Worm (Caenorhabditis elegans) whole organism, L4 larva: ENCODE measurements around the gene R05G6.1.

Experiments
- Y48G9A.11 ChIP-seq: fragments of 200-800 bp; sonication (Bioruptor generic); IDR thresholded peaks from 2 replicates; pipeline ENCODE4 v1.3.6; 2022; ENCODE audit warnings: missing genetic modification reagents, missing genetic modification characterization, missing compliant biosample characterization
- aha-1 ChIP-seq: fragments of 150-350 bp; peaks from one replicate; lab custom pipeline; 2014; ENCODE audit warnings: missing biosample characterization, missing genetic modification characterization
- aly-2 ChIP-seq: sonication (generic microtip); optimal IDR thresholded peaks from 2 replicates; lab custom pipeline; 2018; ENCODE audit warnings: missing biosample characterization, missing genetic modification characterization
- ama-1 ChIP-seq: fragments of 150-350 bp; optimal IDR thresholded peaks from 2 replicates; lab custom pipeline; 2014; ENCODE audit warnings: inconsistent platforms, mixed read lengths
- arid-1 ChIP-seq: fragments of 200-800 bp; sonication (Bioruptor generic); conservative IDR thresholded peaks from 2 replicates; pipeline ENCODE4 v1.3.6; 2022; ENCODE audit warnings: missing genetic modification reagents, missing genetic modification characterization, missing compliant biosample characterization
- attf-4 ChIP-seq: sonication (generic microtip); optimal IDR thresholded peaks from 3 replicates; lab custom pipeline; 2017; ENCODE audit warnings: missing biosample characterization, missing genetic modification characterization
- ceh-20 ChIP-seq: fragments of 200-800 bp; sonication (Bioruptor generic); IDR thresholded peaks from 2 replicates; pipeline ENCODE4 v1.3.6; 2022; ENCODE audit warnings: missing genetic modification reagents, missing genetic modification characterization, missing compliant biosample characterization
- ceh-32 ChIP-seq: sonication (generic microtip); optimal IDR thresholded peaks from 2 replicates; lab custom pipeline; 2016; ENCODE audit warnings: mild to moderate bottlenecking, missing genetic modification characterization, missing compliant biosample characterization; ENCODE audit not compliant: poor library complexity
- ceh-44 ChIP-seq: fragments of 200-800 bp; sonication (Bioruptor generic); IDR thresholded peaks from 2 replicates; pipeline ENCODE4 v1.3.6; 2022; ENCODE audit warnings: missing genetic modification reagents, missing genetic modification characterization, missing compliant biosample characterization
- cey-2 ChIP-seq: sonication (generic microtip); optimal IDR thresholded peaks from 3 replicates; lab custom pipeline; 2017; ENCODE audit warnings: missing genetic modification characterization, mild to moderate bottlenecking, missing compliant biosample characterization, antibody characterized with exemption, borderline replicate concordance; ENCODE audit not compliant: insufficient read depth
- ctbp-1 ChIP-seq: fragments of 200-800 bp; sonication (Bioruptor generic); IDR thresholded peaks from 2 replicates; pipeline ENCODE4 v1.3.6; 2022; ENCODE audit warnings: missing genetic modification reagents, missing genetic modification characterization, missing compliant biosample characterization
- daf-12 ChIP-seq: fragments of 150-350 bp; optimal IDR thresholded peaks from 2 replicates; lab custom pipeline; 2014; ENCODE audit warnings: missing biosample characterization, missing genetic modification reagents, missing genetic modification characterization
- daf-8 ChIP-seq: fragments of 200-800 bp; sonication (Bioruptor generic); IDR thresholded peaks from 2 replicates; pipeline ENCODE4 v1.3.6; 2022; ENCODE audit warnings: missing genetic modification characterization, missing compliant biosample characterization
- dmd-6 ChIP-seq: fragments of 200-800 bp; sonication (Bioruptor generic); IDR thresholded peaks from 2 replicates; pipeline ENCODE4 v1.3.6; 2022; ENCODE audit warnings: missing genetic modification reagents, missing genetic modification characterization, missing compliant biosample characterization
- dmd-8 ChIP-seq: fragments of 200-800 bp; sonication (Bioruptor generic); IDR thresholded peaks from 2 replicates; pipeline ENCODE4 v1.3.6; 2022; ENCODE audit warnings: missing genetic modification characterization, missing compliant biosample characterization
- duxl-1 ChIP-seq: sonication (generic microtip); optimal IDR thresholded peaks from 2 replicates; lab custom pipeline; 2016; ENCODE audit warnings: mild to moderate bottlenecking, missing genetic modification characterization, moderate library complexity, missing compliant biosample characterization; ENCODE audit not compliant: poor library complexity
- fkh-10 ChIP-seq: fragments of 150-350 bp; optimal IDR thresholded peaks from 2 replicates; lab custom pipeline; 2014; ENCODE audit warnings: missing biosample characterization, missing genetic modification reagents, missing genetic modification characterization
- fos-1 ChIP-seq: fragments of 150-350 bp; optimal IDR thresholded peaks from 2 replicates; lab custom pipeline; 2014; ENCODE audit warnings: missing biosample characterization, missing genetic modification characterization
- gei-8 ChIP-seq: fragments of 200-800 bp; sonication (Bioruptor generic); optimal IDR thresholded peaks from 2 replicates; lab custom pipeline; 2018; ENCODE audit warnings: mild to moderate bottlenecking, missing genetic modification characterization, missing compliant biosample characterization
- lim-7 ChIP-seq: fragments of 200-800 bp; sonication (Bioruptor generic); IDR thresholded peaks from 2 replicates; pipeline ENCODE4 v1.3.6; 2022; ENCODE audit warnings: missing genetic modification characterization, missing compliant biosample characterization
- lir-3 ChIP-seq: sonication (generic microtip); optimal IDR thresholded peaks from 2 replicates; lab custom pipeline; 2016; ENCODE audit warnings: mild to moderate bottlenecking, missing genetic modification characterization, missing compliant biosample characterization
- madf-9 ChIP-seq: fragments of 200-800 bp; sonication (Bioruptor generic); conservative IDR thresholded peaks from 2 replicates; pipeline ENCODE4 v1.3.6; 2022; ENCODE audit warnings: missing genetic modification reagents, missing genetic modification characterization, missing compliant biosample characterization
- mdl-1 ChIP-seq, 2 experiments: fragments of 150-350 bp in 1 of 2; sonication (generic microtip) in 1 of 2; optimal IDR thresholded peaks; 2 replicates each; lab custom pipeline; 2014 to 2017; ENCODE audit warnings: missing biosample characterization in 2 of 2, missing genetic modification characterization in 2 of 2
- mes-2 ChIP-seq: sonication (generic microtip); optimal IDR thresholded peaks from 2 replicates; lab custom pipeline; 2016; ENCODE audit warnings: missing genotype, mild to moderate bottlenecking, missing genetic modification characterization, missing compliant biosample characterization; ENCODE audit not compliant: poor library complexity, severe bottlenecking
- mxl-3 ChIP-seq: fragments of 200-800 bp; sonication (Bioruptor generic); optimal IDR thresholded peaks from 2 replicates; lab custom pipeline; 2018; ENCODE audit warnings: mild to moderate bottlenecking, missing genetic modification characterization, missing compliant biosample characterization
- nhr-102 ChIP-seq: sonication (generic microtip); optimal IDR thresholded peaks from 2 replicates; lab custom pipeline; 2016; ENCODE audit warnings: mild to moderate bottlenecking, missing genetic modification characterization, moderate library complexity, missing compliant biosample characterization
- nhr-6 ChIP-seq: fragments of 150-350 bp; optimal IDR thresholded peaks from 2 replicates; lab custom pipeline; 2014; ENCODE audit warnings: missing biosample characterization, missing genetic modification characterization
- pha-4 ChIP-seq, 2 experiments: fragments of 150-350 bp in 1 of 2; fragments of 200-800 bp in 1 of 2; sonication (Bioruptor generic) in 1 of 2; IDR thresholded peaks in 1 of 2; optimal IDR thresholded peaks in 1 of 2; 2 replicates each; pipeline versions ENCODE4 v1.3.6 to Lab custom; 2014 to 2022; ENCODE audit warnings: missing genetic modification characterization in 2 of 2, missing genetic modification reagents in 2 of 2, missing biosample characterization in 1 of 2, missing compliant biosample characterization in 1 of 2
- php-3 ChIP-seq: fragments of 200-800 bp; sonication (Bioruptor generic); IDR thresholded peaks from 2 replicates; pipeline ENCODE4 v1.3.6; 2022; ENCODE audit warnings: missing genetic modification reagents, missing genetic modification characterization, missing compliant biosample characterization
- pqm-1 ChIP-seq: sonication (generic microtip); optimal IDR thresholded peaks from 2 replicates; lab custom pipeline; 2017; ENCODE audit warnings: missing biosample characterization, missing genetic modification characterization
- set-16 ChIP-seq: fragments of 200-800 bp; sonication (Bioruptor generic); IDR thresholded peaks from 2 replicates; pipeline ENCODE4 v1.3.6; 2022; ENCODE audit warnings: missing genetic modification reagents, missing genetic modification characterization, missing compliant biosample characterization
- spr-1 ChIP-seq: sonication (generic microtip); optimal IDR thresholded peaks from 2 replicates; lab custom pipeline; 2016; ENCODE audit warnings: mild to moderate bottlenecking, missing genetic modification characterization, missing compliant biosample characterization
- spr-3 ChIP-seq: fragments of 200-800 bp; sonication (Bioruptor generic); optimal IDR thresholded peaks from 2 replicates; lab custom pipeline; 2018; ENCODE audit warnings: mild to moderate bottlenecking, missing genetic modification characterization, missing compliant biosample characterization
- unc-130 ChIP-seq: sonication (generic microtip); optimal IDR thresholded peaks from 2 replicates; lab custom pipeline; 2016; ENCODE audit warnings: missing genetic modification reagents, missing genetic modification characterization, missing compliant biosample characterization
- unc-39 ChIP-seq: sonication (generic microtip); optimal IDR thresholded peaks from 2 replicates; lab custom pipeline; 2017; ENCODE audit warnings: missing biosample characterization, missing genetic modification characterization
- unc-62 ChIP-seq, 3 experiments: fragments of 150-350 bp in 1 of 3; sonication (generic microtip); optimal IDR thresholded peaks in 2 of 3; peaks in 1 of 3; 1 replicate in 1 of 3; 2 replicates in 2 of 3; lab custom pipeline; 2014 to 2017; ENCODE audit warnings: missing biosample characterization in 3 of 3, missing genetic modification characterization in 3 of 3, missing genetic modification reagents in 3 of 3, missing genotype in 1 of 3
- vab-7 ChIP-seq: fragments of 200-800 bp; sonication (Bioruptor generic); IDR thresholded peaks from 2 replicates; pipeline ENCODE4 v1.3.6; 2022; ENCODE audit warnings: missing genetic modification reagents, missing genetic modification characterization, missing compliant biosample characterization
- zag-1 ChIP-seq: fragments of 150-350 bp; optimal IDR thresholded peaks from 2 replicates; lab custom pipeline; 2014; ENCODE audit warnings: missing biosample characterization, missing genetic modification characterization
- zfp-3 ChIP-seq: fragments of 200-800 bp; sonication (Bioruptor generic); conservative IDR thresholded peaks from 2 replicates; pipeline ENCODE4 v1.3.6; 2022; ENCODE audit warnings: missing genetic modification reagents, missing genetic modification characterization, missing compliant biosample characterization
- zip-11 ChIP-seq: fragments of 200-800 bp; sonication (Bioruptor generic); IDR thresholded peaks from 2 replicates; pipeline ENCODE4 v1.3.6; 2022; ENCODE audit warnings: missing genetic modification characterization, missing compliant biosample characterization
- ztf-11 ChIP-seq: fragments of 150-350 bp; optimal IDR thresholded peaks from 2 replicates; lab custom pipeline; 2014; ENCODE audit warnings: missing biosample characterization, missing genetic modification characterization

R05G6.1 gene

DNA sequence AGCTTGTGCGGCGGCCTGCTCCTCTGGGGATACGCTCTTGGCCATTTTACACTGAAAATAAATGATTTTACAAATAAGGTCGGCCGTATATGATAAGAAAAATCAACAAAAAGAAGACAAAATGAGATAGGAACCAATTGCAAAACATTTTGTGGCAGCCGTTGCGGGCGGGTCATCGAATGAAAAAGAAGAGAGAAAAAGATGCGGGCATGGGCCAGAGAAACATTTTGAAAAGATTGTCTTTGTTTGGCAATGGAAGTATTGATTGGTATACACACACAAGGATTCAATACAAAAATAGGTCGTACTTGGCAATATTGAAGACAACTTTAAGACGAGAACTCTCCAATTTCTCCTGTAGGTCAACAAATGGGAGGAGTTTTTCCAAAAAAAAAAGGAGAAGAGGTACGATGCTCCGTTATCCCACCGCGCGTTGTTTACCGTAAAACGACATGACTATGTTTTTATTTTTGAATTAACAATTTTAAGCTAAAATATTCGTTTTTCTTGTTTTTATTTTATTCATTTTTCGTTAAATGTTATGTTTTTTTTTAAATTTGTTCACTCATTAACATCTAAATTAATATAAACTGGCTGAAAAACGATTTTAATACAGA lies 19.7 kb upstream of the R05G6.1 start, which contains the start of the genes plc-4 and R05G6.4 (continued):
- no peak for TF ChIP-seq mdl-1 (tag; optimal IDR thresholded peaks at IDR 0.05; lab: Kevin White, UChicago)
- TF ChIP-seq unc-130 (GFP tag; lab: Kevin White, UChicago), result no peak
- TF ChIP-seq fos-1 (tag; lab: Kevin White, UChicago), result no peak
- no peak for TF ChIP-seq nhr-102 (tag; lab: Kevin White, UChicago)
- no peak for TF ChIP-seq aly-2
- no peak for TF ChIP-seq duxl-1 (tag; lab: Kevin White, UChicago)
- no peak for TF ChIP-seq vab-7 (GFP tag; lab: Robert Waterston, UW)
- no peak for TF ChIP-seq zip-11
- no peak for TF ChIP-seq nhr-6
- no peak for TF ChIP-seq ceh-32 (tag; lab: Kevin White, UChicago)
- peak; percentile 5 for TF ChIP-seq mes-2
- no peak for TF ChIP-seq cey-2
- no peak for TF ChIP-seq ceh-44 (GFP tag; lab: Robert Waterston, UW)
- TF ChIP-seq lir-3 (tag; lab: Kevin White, UChicago), result no peak
- TF ChIP-seq fkh-10 (GFP tag; lab: Kevin White, UChicago), result no peak
- no peak for TF ChIP-seq gei-8 (GFP tag; lab: Kevin White, UChicago)
- no peak for TF ChIP-seq arid-1
- TF ChIP-seq lim-7 (GFP tag; lab: Robert Waterston, UW), result no peak
- no peak for TF ChIP-seq attf-4 (tag; lab: Kevin White, UChicago)
- TF ChIP-seq php-3, result no peak
- TF ChIP-seq pqm-1 (tag; lab: Kevin White, UChicago), result no peak
- no peak for TF ChIP-seq unc-39 (tag; lab: Kevin White, UChicago)
- TF ChIP-seq ama-1 (lab: Kevin White, UChicago), result no peak
- TF ChIP-seq ceh-20 (GFP tag; lab: Robert Waterston, UW), result no peak
- TF ChIP-seq ctbp-1 (GFP tag; lab: Robert Waterston, UW), result no peak
- no peak for TF ChIP-seq zag-1 (tag; lab: Kevin White, UChicago)
- no peak for TF ChIP-seq set-16 (GFP tag; lab: Robert Waterston, UW)
- no peak for TF ChIP-seq ztf-11 (tag; lab: Kevin White, UChicago)
- no peak for TF ChIP-seq spr-1 (tag; lab: Kevin White, UChicago)
- TF ChIP-seq pha-4 (GFP tag; IDR thresholded peaks at IDR 0.05; lab: Robert Waterston, UW), result no peak
- peak; percentile 7 for TF ChIP-seq pha-4 (tag; optimal IDR thresholded peaks at IDR 0.05; lab: Kevin White, UChicago)
- TF ChIP-seq spr-3 (GFP tag; lab: Kevin White, UChicago), result no peak
- no peak for TF ChIP-seq dmd-6 (GFP tag; lab: Robert Waterston, UW)
- no peak for TF ChIP-seq mxl-3
- no peak for TF ChIP-seq madf-9 (GFP tag; lab: Robert Waterston, UW)
- TF ChIP-seq Y48G9A.11 (GFP tag; lab: Robert Waterston, UW), result peak; percentile 91

- TF ChIP-seq duxl-1 (tag; lab: Kevin White, UChicago) (no peak), zfp-3 (GFP tag; lab: Robert Waterston, UW) (no peak), daf-12 (tag; lab: Kevin White, UChicago) (no peak), dmd-8 (GFP tag; lab: Robert Waterston, UW) (no peak), fos-1 (tag; lab: Kevin White, UChicago) (no peak), unc-62 (GFP tag; optimal IDR thresholded peaks at IDR 0.05 in 1 of 2; lab: Kevin White, UChicago) (peak in 1 of 2 experiments; percentile 7), unc-62 (tag; optimal IDR thresholded peaks at IDR 0.05; lab: Kevin White, UChicago) (no peak), aly-2 (no peak), aha-1 (peak; percentile 66), daf-8 (GFP tag; lab: Robert Waterston, UW) (no peak)
Measured at ce11 chrIV:7516167-7516566, 16.3 kb upstream of the R05G6.1 start, which contains the start of the genes R05G6.9 and R05G6.3. R05G6.9 (minus strand) TSS chrIV:7516267. R05G6.3 (plus strand) TSS chrIV:7516552.
